Worm (Caenorhabditis elegans) whole organism, young adult: ENCODE results near the gene nrf-6.

Experiments
- B0019.2 ChIP-seq: fragments of 200-800 bp; sonication (Bioruptor generic); conservative IDR thresholded peaks from 2 replicates; pipeline ENCODE4 v1.3.6; 2022; ENCODE audit warnings: missing genetic modification reagents, missing genetic modification characterization, missing compliant biosample characterization
- B0261.1 ChIP-seq: sonication (generic microtip); optimal IDR thresholded peaks from 2 replicates; lab custom pipeline; 2016; ENCODE audit warnings: mild to moderate bottlenecking, missing genetic modification characterization, moderate library complexity, missing compliant biosample characterization
- D2030.7 ChIP-seq: fragments of 200-800 bp; sonication (Bioruptor generic); IDR thresholded peaks from 2 replicates; pipeline ENCODE4 v1.3.6; 2022; ENCODE audit warnings: missing genetic modification reagents, missing genetic modification characterization, missing compliant biosample characterization
- F39B2.1 ChIP-seq: fragments of 200-800 bp; sonication (Bioruptor generic); IDR thresholded peaks from 2 replicates; pipeline ENCODE4 v1.3.6; 2022; ENCODE audit warnings: missing genetic modification reagents, missing genetic modification characterization, missing compliant biosample characterization
- F52B5.7 ChIP-seq: sonication (generic microtip); optimal IDR thresholded peaks from 2 replicates; lab custom pipeline; 2016; ENCODE audit warnings: mild to moderate bottlenecking, missing genetic modification characterization, missing compliant biosample characterization
- K12H6.12 ChIP-seq: fragments of 200-800 bp; sonication (Bioruptor generic); optimal IDR thresholded peaks from 2 replicates; lab custom pipeline; 2018; ENCODE audit warnings: mild to moderate bottlenecking, missing genetic modification characterization, missing compliant biosample characterization
- T26A5.8 ChIP-seq: sonication (generic microtip); optimal IDR thresholded peaks from 2 replicates; lab custom pipeline; 2016; ENCODE audit warnings: missing genetic modification characterization, missing compliant biosample characterization
- Y53F4B.3 ChIP-seq: fragments of 200-800 bp; sonication (Bioruptor generic); IDR thresholded peaks from 2 replicates; pipeline ENCODE4 v1.3.6; 2022; ENCODE audit warnings: missing genetic modification reagents, missing genetic modification characterization, missing compliant biosample characterization
- Y79H2A.3 ChIP-seq: fragments of 200-800 bp; sonication (Bioruptor generic); conservative IDR thresholded peaks from 2 replicates; pipeline ENCODE4 v1.3.6; 2022; ENCODE audit warnings: missing genetic modification reagents, missing genetic modification characterization, missing compliant biosample characterization
- akir-1 ChIP-seq: fragments of 200-800 bp; sonication (Bioruptor generic); optimal IDR thresholded peaks from 2 replicates; lab custom pipeline; 2018; ENCODE audit warnings: mild to moderate bottlenecking, missing genetic modification characterization, moderate library complexity, missing compliant biosample characterization
- atf-7 ChIP-seq: sonication (generic microtip); optimal IDR thresholded peaks from 2 replicates; lab custom pipeline; 2017; ENCODE audit warnings: mild to moderate bottlenecking, missing genetic modification characterization, missing compliant biosample characterization
- athp-1 ChIP-seq: sonication (generic microtip); optimal IDR thresholded peaks from 2 replicates; lab custom pipeline; 2017; ENCODE audit warnings: mild to moderate bottlenecking, missing genetic modification characterization, missing compliant biosample characterization
- bed-2 ChIP-seq: fragments of 200-800 bp; sonication (Bioruptor generic); IDR thresholded peaks from 2 replicates; pipeline ENCODE4 v1.3.6; 2022; ENCODE audit warnings: missing genetic modification reagents, missing genetic modification characterization, missing compliant biosample characterization
- ccch-3 ChIP-seq: fragments of 200-800 bp; sonication (Bioruptor generic); optimal IDR thresholded peaks from 2 replicates; lab custom pipeline; 2018; ENCODE audit warnings: mild to moderate bottlenecking, missing genetic modification characterization, missing compliant biosample characterization
- ceh-100 ChIP-seq: fragments of 200-800 bp; sonication (Bioruptor generic); IDR thresholded peaks from 2 replicates; pipeline ENCODE4 v1.3.6; 2022; ENCODE audit warnings: missing genetic modification reagents, missing genetic modification characterization, missing compliant biosample characterization
- ceh-27 ChIP-seq: fragments of 200-800 bp; sonication (Bioruptor generic); optimal IDR thresholded peaks from 2 replicates; lab custom pipeline; 2018; ENCODE audit warnings: mild to moderate bottlenecking, missing genetic modification characterization, moderate library complexity, missing compliant biosample characterization
- ceh-79 ChIP-seq: sonication (generic microtip); optimal IDR thresholded peaks from 2 replicates; lab custom pipeline; 2017; ENCODE audit warnings: mild to moderate bottlenecking, missing genetic modification characterization, missing compliant biosample characterization
- egl-18 ChIP-seq: fragments of 200-800 bp; sonication (Bioruptor generic); IDR thresholded peaks from 2 replicates; pipeline ENCODE4 v1.3.6; 2022; ENCODE audit warnings: missing genetic modification reagents, missing genetic modification characterization, missing compliant biosample characterization
- egl-44 ChIP-seq: fragments of 200-800 bp; sonication (Bioruptor generic); IDR thresholded peaks from 2 replicates; pipeline ENCODE4 v1.3.6; 2022; ENCODE audit warnings: missing genetic modification reagents, missing genetic modification characterization, missing compliant biosample characterization
- ekl-4 ChIP-seq: fragments of 200-800 bp; sonication (Bioruptor generic); IDR thresholded peaks from 2 replicates; pipeline ENCODE4 v1.3.6; 2022; ENCODE audit warnings: missing genetic modification reagents, missing genetic modification characterization, missing compliant biosample characterization
- ets-4 ChIP-seq: fragments of 200-800 bp; sonication (Bioruptor generic); optimal IDR thresholded peaks from 2 replicates; lab custom pipeline; 2018; ENCODE audit warnings: mild to moderate bottlenecking, missing genetic modification characterization, missing compliant biosample characterization
- fkh-3 ChIP-seq: sonication (generic microtip); optimal IDR thresholded peaks from 2 replicates; lab custom pipeline; 2016; ENCODE audit warnings: mild to moderate bottlenecking, missing genetic modification characterization, missing compliant biosample characterization
- gei-17 ChIP-seq: fragments of 200-800 bp; sonication (Bioruptor generic); optimal IDR thresholded peaks from 2 replicates; lab custom pipeline; 2018; ENCODE audit warnings: mild to moderate bottlenecking, missing genetic modification characterization, missing compliant biosample characterization
- hlh-26 ChIP-seq: fragments of 200-800 bp; sonication (Bioruptor generic); conservative IDR thresholded peaks from 2 replicates; pipeline ENCODE4 v1.3.6; 2022; ENCODE audit warnings: missing genetic modification reagents, missing genetic modification characterization, missing compliant biosample characterization
- hmg-1.2 ChIP-seq: fragments of 200-800 bp; sonication (Bioruptor generic); IDR thresholded peaks from 2 replicates; pipeline ENCODE4 v1.3.6; 2022; ENCODE audit warnings: missing genetic modification reagents, missing genetic modification characterization, missing compliant biosample characterization
- hrde-1 ChIP-seq: sonication (generic microtip); optimal IDR thresholded peaks from 2 replicates; lab custom pipeline; 2016; ENCODE audit warnings: missing genetic modification characterization, mild to moderate bottlenecking, missing compliant biosample characterization, moderate library complexity, missing genotype, missing genetic modification reagents, borderline replicate concordance
- hsf-1 ChIP-seq: fragments of 200-800 bp; sonication (Bioruptor generic); IDR thresholded peaks from 2 replicates; pipeline ENCODE4 v1.3.6; 2022; ENCODE audit warnings: missing genetic modification reagents, missing genetic modification characterization, missing compliant biosample characterization
- let-607 ChIP-seq, 2 experiments: fragments of 200-800 bp in 1 of 2; sonication (Bioruptor generic) in 1 of 2; sonication (generic microtip) in 1 of 2; optimal IDR thresholded peaks; 2 replicates each; lab custom pipeline; 2016 to 2018; ENCODE audit warnings: mild to moderate bottlenecking in 2 of 2, missing compliant biosample characterization in 2 of 2, missing genetic modification characterization in 2 of 2, moderate library complexity in 2 of 2, missing genotype in 1 of 2
- lin-35 ChIP-seq, 3 experiments: fragments of 150-350 bp in 2 of 3; sonication (generic microtip) in 1 of 3; optimal IDR thresholded peaks; 2 replicates each; lab custom pipeline; 2014 to 2018; ENCODE audit warnings: missing biosample characterization in 3 of 3, missing genetic modification characterization in 3 of 3, missing genetic modification reagents in 3 of 3
- lsl-1 ChIP-seq: fragments of 200-800 bp; sonication (Bioruptor generic); optimal IDR thresholded peaks from 2 replicates; lab custom pipeline; 2018; ENCODE audit warnings: mild to moderate bottlenecking, missing genetic modification characterization, moderate library complexity, missing compliant biosample characterization
- madf-6 ChIP-seq: fragments of 200-800 bp; sonication (Bioruptor generic); IDR thresholded peaks from 2 replicates; pipeline ENCODE4 v1.3.6; 2022; ENCODE audit warnings: missing genetic modification reagents, missing genetic modification characterization, missing compliant biosample characterization
- mxl-1 ChIP-seq: sonication (generic microtip); optimal IDR thresholded peaks from 2 replicates; lab custom pipeline; 2016; ENCODE audit warnings: missing genetic modification characterization, missing compliant biosample characterization
- nhr-179 ChIP-seq: sonication (generic microtip); optimal IDR thresholded peaks from 2 replicates; lab custom pipeline; 2016; ENCODE audit warnings: mild to moderate bottlenecking, missing genetic modification characterization, missing compliant biosample characterization
- nhr-27 ChIP-seq: fragments of 200-800 bp; sonication (Bioruptor generic); optimal IDR thresholded peaks from 2 replicates; lab custom pipeline; 2018; ENCODE audit warnings: mild to moderate bottlenecking, missing genetic modification characterization, moderate library complexity, missing compliant biosample characterization
- nhr-80 ChIP-seq: sonication (generic microtip); optimal IDR thresholded peaks from 2 replicates; lab custom pipeline; 2016; ENCODE audit warnings: missing genetic modification characterization, missing compliant biosample characterization
- nhr-90 ChIP-seq: sonication (generic microtip); optimal IDR thresholded peaks from 2 replicates; lab custom pipeline; 2016; ENCODE audit warnings: missing genotype, mild to moderate bottlenecking, missing genetic modification characterization, missing compliant biosample characterization
- rcor-1 ChIP-seq: fragments of 200-800 bp; sonication (Bioruptor generic); IDR thresholded peaks from 2 replicates; pipeline ENCODE4 v1.3.6; 2022; ENCODE audit warnings: missing genetic modification reagents, missing genetic modification characterization, missing compliant biosample characterization
- snpc-1.1 ChIP-seq: sonication (generic microtip); optimal IDR thresholded peaks from 2 replicates; lab custom pipeline; 2017; ENCODE audit warnings: missing genetic modification characterization, mild to moderate bottlenecking, missing compliant biosample characterization, antibody characterized with exemption, moderate library complexity, missing genotype, missing genetic modification reagents; ENCODE audit not compliant: insufficient read depth
- snpc-1.3 ChIP-seq: sonication (generic microtip); optimal IDR thresholded peaks from 2 replicates; lab custom pipeline; 2017; ENCODE audit warnings: missing genetic modification characterization, mild to moderate bottlenecking, missing compliant biosample characterization, antibody characterized with exemption, moderate library complexity, missing genotype, missing genetic modification reagents; ENCODE audit not compliant: insufficient read depth
- zim-3 ChIP-seq: sonication (generic microtip); optimal IDR thresholded peaks from 2 replicates; lab custom pipeline; 2017; ENCODE audit warnings: mild to moderate bottlenecking, missing genetic modification characterization, moderate library complexity, missing compliant biosample characterization
- ztf-18 ChIP-seq: sonication (generic microtip); optimal IDR thresholded peaks from 2 replicates; lab custom pipeline; 2016; ENCODE audit warnings: missing genotype, mild to moderate bottlenecking, missing genetic modification characterization, missing compliant biosample characterization
- ztf-25 ChIP-seq: fragments of 200-800 bp; sonication (Bioruptor generic); IDR thresholded peaks from 2 replicates; pipeline ENCODE4 v1.3.6; 2022; ENCODE audit warnings: missing genetic modification reagents, missing genetic modification characterization, missing compliant biosample characterization
- ztf-26 ChIP-seq: sonication (generic microtip); optimal IDR thresholded peaks from 2 replicates; lab custom pipeline; 2017; ENCODE audit warnings: missing genetic modification characterization, missing compliant biosample characterization
- ztf-6 ChIP-seq: fragments of 200-800 bp; sonication (Bioruptor generic); IDR thresholded peaks from 2 replicates; pipeline ENCODE4 v1.3.6; 2022; ENCODE audit warnings: missing genetic modification reagents, missing genetic modification characterization, missing compliant biosample characterization

Gene nrf-6

DNA sequence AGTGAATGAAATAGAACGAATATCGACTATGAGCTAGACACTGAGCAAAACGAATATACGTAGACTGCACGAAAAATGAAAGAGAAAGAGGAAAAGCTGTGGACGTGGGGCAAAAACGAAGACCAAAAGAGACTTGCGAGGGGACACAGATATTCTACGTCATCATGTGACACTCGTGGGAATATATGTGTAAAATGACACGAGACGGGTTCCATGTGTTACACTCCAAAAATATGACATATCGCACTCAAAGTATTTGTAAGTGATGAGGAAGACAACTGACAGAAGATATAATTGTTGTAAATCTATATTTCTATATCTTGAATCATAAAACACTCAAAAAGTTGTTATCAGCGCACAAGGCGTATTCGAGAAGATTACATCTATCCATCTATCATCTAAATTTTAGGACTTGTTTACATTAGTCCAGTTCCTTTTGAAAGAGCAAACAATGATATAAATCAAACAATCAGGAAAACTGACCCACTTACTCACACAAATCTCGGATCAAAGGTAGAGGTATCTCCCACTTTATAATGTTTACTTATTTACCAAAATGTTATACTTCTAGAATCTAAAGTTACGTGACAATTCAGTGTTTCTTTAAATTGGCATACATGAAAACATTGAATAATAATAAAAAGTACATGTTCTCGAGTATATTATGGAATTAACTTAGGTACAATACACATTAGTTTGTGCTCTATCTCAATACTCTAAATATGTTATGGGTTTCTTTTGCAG, 39.5 kb upstream of the nrf-6 start (continued):
- TF ChIP-seq nhr-179 (tag; lab: Kevin White, UChicago) (no peak), nhr-27 (no peak), hrde-1 (no peak), Y53F4B.3 (GFP tag; lab: Robert Waterston, UW) (no peak), gei-17 (no peak), athp-1 (tag; lab: Kevin White, UChicago) (no peak), lin-35 (GFP tag; optimal IDR thresholded peaks at IDR 0.05; lab: Kevin White, UChicago) (peak in 1 of 3 experiments; percentile 13), ztf-18 (tag; lab: Kevin White, UChicago) (no peak), bed-2 (no peak), B0261.1 (tag; lab: Kevin White, UChicago) (no peak), ekl-4 (GFP tag; lab: Robert Waterston, UW) (no peak), rcor-1 (GFP tag; lab: Robert Waterston, UW) (no peak), T26A5.8 (tag; lab: Kevin White, UChicago) (no peak), Y79H2A.3 (GFP tag; lab: Robert Waterston, UW) (no peak), nhr-80 (no peak), madf-6 (GFP tag; lab: Robert Waterston, UW) (no peak), ccch-3 (GFP tag; lab: Kevin White, UChicago) (no peak), ets-4 (GFP tag; lab: Kevin White, UChicago) (no peak), atf-7 (tag; lab: Kevin White, UChicago) (no peak), F39B2.1 (GFP tag; lab: Robert Waterston, UW) (no peak)

DNA sequence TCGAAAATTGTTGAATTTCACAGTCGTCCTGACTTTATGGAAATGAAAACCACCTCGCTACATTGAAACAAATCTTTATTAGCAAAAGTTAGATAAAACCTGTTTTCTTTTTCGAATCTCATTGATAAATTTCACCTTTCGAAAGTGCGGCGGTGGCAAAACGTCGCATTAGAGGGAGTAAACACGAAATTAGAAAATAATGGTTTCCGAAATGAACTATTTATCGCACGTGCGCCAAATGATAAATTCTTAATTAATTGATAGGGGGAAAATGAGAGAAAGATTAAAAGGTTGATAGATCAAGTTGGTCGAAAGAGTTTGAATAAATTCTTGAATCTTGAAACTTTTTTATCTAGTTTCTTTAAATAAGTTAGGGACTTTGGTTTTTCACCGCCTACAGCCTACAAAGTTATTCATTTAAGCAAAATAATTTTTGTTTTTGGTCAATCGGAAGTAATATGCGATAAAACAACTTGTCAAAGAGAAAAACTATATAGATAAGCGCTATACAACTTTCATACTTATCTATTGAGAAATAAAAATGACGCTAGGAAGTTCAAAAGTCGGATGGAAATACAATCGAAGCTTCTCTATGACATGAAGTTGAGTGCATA, 38.6 kb upstream of the nrf-6 start:
- TF ChIP-seq ztf-25 (GFP tag; lab: Robert Waterston, UW): no peak
- no peak for TF ChIP-seq zim-3
- no peak for TF ChIP-seq hmg-1.2 (GFP tag; lab: Robert Waterston, UW)
- TF ChIP-seq ztf-26 (tag; lab: Kevin White, UChicago): no peak
- TF ChIP-seq nhr-80: no peak
- no peak for TF ChIP-seq akir-1 (GFP tag; lab: Kevin White, UChicago)
- TF ChIP-seq lin-35 (GFP tag; optimal IDR thresholded peaks at IDR 0.05; lab: Kevin White, UChicago): no peak
- no peak for TF ChIP-seq fkh-3 (tag; lab: Kevin White, UChicago)
- no peak for TF ChIP-seq mxl-1 (tag; lab: Kevin White, UChicago)
- no peak for TF ChIP-seq ztf-6 (GFP tag; lab: Robert Waterston, UW)
- no peak for TF ChIP-seq Y79H2A.3 (GFP tag; lab: Robert Waterston, UW)
- no peak for TF ChIP-seq ceh-100 (GFP tag; lab: Robert Waterston, UW)
- TF ChIP-seq ceh-27 (GFP tag; lab: Kevin White, UChicago): no peak
- no peak for TF ChIP-seq B0261.1 (tag; lab: Kevin White, UChicago)

DNA sequence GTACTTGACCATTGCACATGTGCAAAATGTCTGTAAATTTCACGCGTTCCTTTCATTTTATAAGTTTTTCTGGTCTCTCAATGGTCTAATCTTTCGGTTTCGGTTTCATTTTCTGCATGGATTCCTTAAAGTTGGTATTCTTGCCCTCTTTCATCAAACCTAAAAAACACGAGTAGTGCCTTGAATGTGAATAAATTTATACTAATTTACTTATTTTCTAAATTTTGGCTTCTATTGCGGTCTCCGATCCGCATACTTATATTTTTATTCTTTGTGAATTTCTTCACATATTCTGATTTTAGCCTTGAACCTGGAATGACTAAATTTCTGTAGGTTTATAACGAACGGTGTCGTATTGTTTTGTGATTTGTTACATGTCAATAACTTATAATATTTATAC, 33.5 kb upstream of the nrf-6 start, which contains the start of gene pdha-1:
pdha-1 (plus strand) TSS at position 301 of the 400 bp plus-strand sequence.
- TF ChIP-seq snpc-1.1 (tag; lab: Kevin White, UChicago) (no peak), mxl-1 (tag; lab: Kevin White, UChicago) (no peak), lsl-1 (peak; percentile 10), snpc-1.3 (no peak), ceh-79 (tag; lab: Kevin White, UChicago) (no peak), T26A5.8 (tag; lab: Kevin White, UChicago) (no peak), B0019.2 (GFP tag; lab: Robert Waterston, UW) (no peak), egl-44 (GFP tag; lab: Robert Waterston, UW) (no peak), hlh-26 (GFP tag; lab: Robert Waterston, UW) (no peak), nhr-90 (tag; lab: Kevin White, UChicago) (no peak), F52B5.7 (tag; lab: Kevin White, UChicago) (no peak), Y79H2A.3 (GFP tag; lab: Robert Waterston, UW) (no peak), let-607 (tag; optimal IDR thresholded peaks at IDR 0.05; lab: Kevin White, UChicago) (peak in 1 of 2 experiments; percentile 12), D2030.7 (no peak), egl-18 (GFP tag; lab: Robert Waterston, UW) (no peak), hsf-1 (GFP tag; lab: Robert Waterston, UW) (peak; percentile 62), K12H6.12 (tag; lab: Kevin White, UChicago) (no peak)
